Worm (Caenorhabditis elegans) whole organism, young adult: ENCODE measurements around the gene pqn-83.
A peak's percentile ranks its signal among the peaks of the same experiment; 100 is the strongest.

Source experiments
- B0035.1 ChIP-seq: sonication (generic microtip); optimal IDR thresholded peaks from 2 replicates; lab custom pipeline; 2016; ENCODE audit warnings: missing genetic modification characterization, mild to moderate bottlenecking, missing compliant biosample characterization, missing genotype, missing genetic modification reagents
- B0336.3 ChIP-seq: fragments of 200-800 bp; sonication (Bioruptor generic); IDR thresholded peaks from 2 replicates; pipeline ENCODE4 v1.3.6; 2022; ENCODE audit warnings: missing genetic modification characterization, missing compliant biosample characterization
- C06A6.2 ChIP-seq: fragments of 200-800 bp; sonication (Bioruptor generic); conservative IDR thresholded peaks from 2 replicates; pipeline ENCODE4 v1.3.6; 2022; ENCODE audit warnings: missing genetic modification characterization, missing compliant biosample characterization
- C17E4.6 ChIP-seq: fragments of 200-800 bp; sonication (Bioruptor generic); IDR thresholded peaks from 2 replicates; pipeline ENCODE4 v1.3.6; 2022; ENCODE audit warnings: missing genetic modification reagents, missing genetic modification characterization, missing compliant biosample characterization
- F22D6.2 ChIP-seq: sonication (generic microtip); optimal IDR thresholded peaks from 2 replicates; lab custom pipeline; 2016; ENCODE audit warnings: mild to moderate bottlenecking, missing genetic modification characterization, missing compliant biosample characterization
- F37B4.10 ChIP-seq: fragments of 200-800 bp; sonication (Bioruptor generic); IDR thresholded peaks from 2 replicates; pipeline ENCODE4 v1.3.6; 2022; ENCODE audit warnings: missing genetic modification characterization, missing compliant biosample characterization
- F55B11.4 ChIP-seq: sonication (generic microtip); optimal IDR thresholded peaks from 2 replicates; lab custom pipeline; 2016; ENCODE audit warnings: missing compliant biosample characterization, missing genetic modification characterization, borderline replicate concordance; ENCODE audit not compliant: insufficient read depth
- F57C9.4 ChIP-seq: sonication (generic microtip); optimal IDR thresholded peaks from 2 replicates; lab custom pipeline; 2017; ENCODE audit warnings: mild to moderate bottlenecking, missing genetic modification characterization, missing compliant biosample characterization
- Y53F4B.3 ChIP-seq: fragments of 200-800 bp; sonication (Bioruptor generic); IDR thresholded peaks from 2 replicates; pipeline ENCODE4 v1.3.6; 2022; ENCODE audit warnings: missing genetic modification reagents, missing genetic modification characterization, missing compliant biosample characterization
- Y53G8AR.9 ChIP-seq: fragments of 200-800 bp; sonication (Bioruptor generic); conservative IDR thresholded peaks from 2 replicates; pipeline ENCODE4 v1.3.6; 2022; ENCODE audit warnings: missing genetic modification reagents, missing genetic modification characterization, missing compliant biosample characterization
- akir-1 ChIP-seq: fragments of 200-800 bp; sonication (Bioruptor generic); optimal IDR thresholded peaks from 2 replicates; lab custom pipeline; 2018; ENCODE audit warnings: mild to moderate bottlenecking, missing genetic modification characterization, moderate library complexity, missing compliant biosample characterization
- atf-7 ChIP-seq: sonication (generic microtip); optimal IDR thresholded peaks from 2 replicates; lab custom pipeline; 2017; ENCODE audit warnings: mild to moderate bottlenecking, missing genetic modification characterization, missing compliant biosample characterization
- attf-6 ChIP-seq: fragments of 200-800 bp; sonication (Bioruptor generic); IDR thresholded peaks from 2 replicates; pipeline ENCODE4 v1.3.6; 2022; ENCODE audit warnings: missing genetic modification reagents, missing genetic modification characterization, missing compliant biosample characterization
- bed-1 ChIP-seq: fragments of 200-800 bp; sonication (Bioruptor generic); IDR thresholded peaks from 2 replicates; pipeline ENCODE4 v1.3.6; 2022; ENCODE audit warnings: missing genetic modification reagents, missing genetic modification characterization, missing compliant biosample characterization
- bed-2 ChIP-seq: fragments of 200-800 bp; sonication (Bioruptor generic); IDR thresholded peaks from 2 replicates; pipeline ENCODE4 v1.3.6; 2022; ENCODE audit warnings: missing genetic modification reagents, missing genetic modification characterization, missing compliant biosample characterization
- ccch-3 ChIP-seq: fragments of 200-800 bp; sonication (Bioruptor generic); optimal IDR thresholded peaks from 2 replicates; lab custom pipeline; 2018; ENCODE audit warnings: mild to moderate bottlenecking, missing genetic modification characterization, missing compliant biosample characterization
- cebp-1 ChIP-seq, 2 experiments: fragments of 200-800 bp in 1 of 2; sonication (Bioruptor generic) in 1 of 2; sonication (generic microtip) in 1 of 2; IDR thresholded peaks in 1 of 2; optimal IDR thresholded peaks in 1 of 2; 2 replicates each; pipeline versions ENCODE4 v1.3.6 to Lab custom; 2017 to 2022; ENCODE audit warnings: missing compliant biosample characterization in 2 of 2, missing genetic modification characterization in 2 of 2, mild to moderate bottlenecking in 1 of 2, missing genetic modification reagents in 1 of 2, moderate library complexity in 1 of 2
- ceh-58 ChIP-seq: fragments of 200-800 bp; sonication (Bioruptor generic); IDR thresholded peaks from 2 replicates; pipeline ENCODE4 v1.3.6; 2022; ENCODE audit warnings: missing genetic modification characterization, missing compliant biosample characterization
- dpff-1 ChIP-seq: sonication (generic microtip); optimal IDR thresholded peaks from 2 replicates; lab custom pipeline; 2017; ENCODE audit warnings: mild to moderate bottlenecking, missing genetic modification characterization, missing compliant biosample characterization
- egl-18 ChIP-seq: fragments of 200-800 bp; sonication (Bioruptor generic); IDR thresholded peaks from 2 replicates; pipeline ENCODE4 v1.3.6; 2022; ENCODE audit warnings: missing genetic modification reagents, missing genetic modification characterization, missing compliant biosample characterization
- ekl-4 ChIP-seq: fragments of 200-800 bp; sonication (Bioruptor generic); IDR thresholded peaks from 2 replicates; pipeline ENCODE4 v1.3.6; 2022; ENCODE audit warnings: missing genetic modification reagents, missing genetic modification characterization, missing compliant biosample characterization
- ets-4 ChIP-seq: fragments of 200-800 bp; sonication (Bioruptor generic); optimal IDR thresholded peaks from 2 replicates; lab custom pipeline; 2018; ENCODE audit warnings: mild to moderate bottlenecking, missing genetic modification characterization, missing compliant biosample characterization
- fkh-3 ChIP-seq: sonication (generic microtip); optimal IDR thresholded peaks from 2 replicates; lab custom pipeline; 2016; ENCODE audit warnings: mild to moderate bottlenecking, missing genetic modification characterization, missing compliant biosample characterization
- him-1 ChIP-seq: sonication (generic microtip); optimal IDR thresholded peaks from 2 replicates; lab custom pipeline; 2016; ENCODE audit warnings: missing genotype, missing genetic modification reagents, missing genetic modification characterization, missing compliant biosample characterization
- hlh-26 ChIP-seq: fragments of 200-800 bp; sonication (Bioruptor generic); conservative IDR thresholded peaks from 2 replicates; pipeline ENCODE4 v1.3.6; 2022; ENCODE audit warnings: missing genetic modification reagents, missing genetic modification characterization, missing compliant biosample characterization
- hrde-1 ChIP-seq: sonication (generic microtip); optimal IDR thresholded peaks from 2 replicates; lab custom pipeline; 2016; ENCODE audit warnings: missing genetic modification characterization, mild to moderate bottlenecking, missing compliant biosample characterization, moderate library complexity, missing genotype, missing genetic modification reagents, borderline replicate concordance
- hsf-1 ChIP-seq: fragments of 200-800 bp; sonication (Bioruptor generic); IDR thresholded peaks from 2 replicates; pipeline ENCODE4 v1.3.6; 2022; ENCODE audit warnings: missing genetic modification reagents, missing genetic modification characterization, missing compliant biosample characterization
- lag-1 ChIP-seq: fragments of 200-800 bp; sonication (Bioruptor generic); IDR thresholded peaks from 2 replicates; pipeline ENCODE4 v1.3.6; 2022; ENCODE audit warnings: missing genetic modification reagents, missing genetic modification characterization, missing compliant biosample characterization
- let-526 ChIP-seq: fragments of 200-800 bp; sonication (Bioruptor generic); IDR thresholded peaks from 2 replicates; pipeline ENCODE4 v1.3.6; 2022; ENCODE audit warnings: missing genetic modification reagents, missing genetic modification characterization, missing compliant biosample characterization
- let-607 ChIP-seq, 2 experiments: fragments of 200-800 bp in 1 of 2; sonication (Bioruptor generic) in 1 of 2; sonication (generic microtip) in 1 of 2; optimal IDR thresholded peaks; 2 replicates each; lab custom pipeline; 2016 to 2018; ENCODE audit warnings: mild to moderate bottlenecking in 2 of 2, missing compliant biosample characterization in 2 of 2, missing genetic modification characterization in 2 of 2, moderate library complexity in 2 of 2, missing genotype in 1 of 2
- lin-54 ChIP-seq: fragments of 200-800 bp; sonication (Bioruptor generic); optimal IDR thresholded peaks from 2 replicates; lab custom pipeline; 2018; ENCODE audit warnings: mild to moderate bottlenecking, missing genetic modification characterization, missing compliant biosample characterization
- lsy-27 ChIP-seq: sonication (generic microtip); optimal IDR thresholded peaks from 2 replicates; lab custom pipeline; 2017; ENCODE audit warnings: missing genetic modification characterization, mild to moderate bottlenecking, missing compliant biosample characterization, antibody characterized with exemption, missing genotype, borderline replicate concordance; ENCODE audit not compliant: insufficient read depth
- madf-10 ChIP-seq: sonication (generic microtip); optimal IDR thresholded peaks from 2 replicates; lab custom pipeline; 2016; ENCODE audit warnings: mild to moderate bottlenecking, missing genetic modification characterization, missing compliant biosample characterization
- madf-3 ChIP-seq: fragments of 200-800 bp; sonication (Bioruptor generic); IDR thresholded peaks from 2 replicates; pipeline ENCODE4 v1.3.6; 2022; ENCODE audit warnings: missing genetic modification reagents, missing genetic modification characterization, missing compliant biosample characterization
- madf-8 ChIP-seq: fragments of 200-800 bp; sonication (Bioruptor generic); conservative IDR thresholded peaks from 2 replicates; pipeline ENCODE4 v1.3.6; 2022; ENCODE audit warnings: missing genetic modification reagents, missing genetic modification characterization, missing compliant biosample characterization
- mcd-1 ChIP-seq: fragments of 200-800 bp; sonication (Bioruptor generic); IDR thresholded peaks from 2 replicates; pipeline ENCODE4 v1.3.6; 2022; ENCODE audit warnings: missing genetic modification reagents, missing genetic modification characterization, missing compliant biosample characterization
- mxl-1 ChIP-seq: sonication (generic microtip); optimal IDR thresholded peaks from 2 replicates; lab custom pipeline; 2016; ENCODE audit warnings: missing genetic modification characterization, missing compliant biosample characterization
- nhr-120 ChIP-seq: fragments of 200-800 bp; sonication (Bioruptor generic); IDR thresholded peaks from 2 replicates; pipeline ENCODE4 v1.3.6; 2022; ENCODE audit warnings: missing genetic modification characterization, missing compliant biosample characterization
- repo-1 ChIP-seq: sonication (generic microtip); optimal IDR thresholded peaks from 2 replicates; lab custom pipeline; 2017; ENCODE audit warnings: mild to moderate bottlenecking, missing genetic modification characterization, missing compliant biosample characterization
- sea-2 ChIP-seq: fragments of 200-800 bp; sonication (Bioruptor generic); IDR thresholded peaks from 2 replicates; pipeline ENCODE4 v1.3.6; 2022; ENCODE audit warnings: missing genetic modification characterization, missing compliant biosample characterization
- snpc-4 ChIP-seq, 5 experiments: fragments of 150-350 bp in 1 of 5; sonication (generic microtip) in 4 of 5; optimal IDR thresholded peaks; 2 replicates each; lab custom pipeline; 2014 to 2018; ENCODE audit warnings: missing genetic modification characterization in 5 of 5, missing biosample characterization in 3 of 5, antibody characterized with exemption in 2 of 5, mild to moderate bottlenecking in 2 of 5, missing compliant biosample characterization in 2 of 5, missing genotype in 2 of 5, moderate library complexity in 2 of 5, missing genetic modification reagents in 1 of 5
- sptf-2 ChIP-seq: fragments of 200-800 bp; sonication (Bioruptor generic); optimal IDR thresholded peaks from 2 replicates; lab custom pipeline; 2018; ENCODE audit warnings: mild to moderate bottlenecking, missing genetic modification characterization, missing compliant biosample characterization
- unc-62 ChIP-seq: fragments of 150-350 bp; optimal IDR thresholded peaks from 2 replicates; lab custom pipeline; 2014; ENCODE audit warnings: missing biosample characterization, missing genetic modification reagents, missing genetic modification characterization
- ztf-18 ChIP-seq: sonication (generic microtip); optimal IDR thresholded peaks from 2 replicates; lab custom pipeline; 2016; ENCODE audit warnings: missing genotype, mild to moderate bottlenecking, missing genetic modification characterization, missing compliant biosample characterization
- ztf-25 ChIP-seq: fragments of 200-800 bp; sonication (Bioruptor generic); IDR thresholded peaks from 2 replicates; pipeline ENCODE4 v1.3.6; 2022; ENCODE audit warnings: missing genetic modification reagents, missing genetic modification characterization, missing compliant biosample characterization
- ztf-6 ChIP-seq: fragments of 200-800 bp; sonication (Bioruptor generic); IDR thresholded peaks from 2 replicates; pipeline ENCODE4 v1.3.6; 2022; ENCODE audit warnings: missing genetic modification reagents, missing genetic modification characterization, missing compliant biosample characterization

Gene pqn-83

DNA sequence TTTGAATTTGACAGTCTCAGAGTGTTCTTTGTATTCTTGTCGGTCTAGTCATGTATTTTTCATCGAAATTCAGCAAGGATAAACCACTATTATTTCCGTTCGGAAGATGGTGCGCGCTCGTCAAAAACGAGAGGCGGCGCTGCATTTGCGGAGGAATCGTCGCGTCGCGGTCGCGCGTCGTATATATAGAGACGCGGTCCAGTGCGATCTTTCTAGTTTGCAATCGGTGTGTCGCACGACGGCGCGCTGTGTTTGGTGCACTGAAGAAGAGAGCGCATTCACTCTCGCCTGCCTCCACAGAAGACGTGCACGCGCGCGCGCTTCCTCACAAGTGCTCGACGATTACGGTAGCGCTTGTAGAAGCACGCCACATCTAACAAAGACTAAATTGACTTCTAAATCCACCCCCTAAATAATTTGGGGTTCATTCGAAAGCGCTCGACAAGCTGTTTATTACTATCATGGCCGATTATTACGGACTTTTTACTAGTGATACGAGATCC lies 28.7 kb downstream of the pqn-83 start, which contains the start of gene Y39E4B.6 (continued):
- no peak for TF ChIP-seq nhr-120 (GFP tag; lab: Robert Waterston, UW)
- no peak for TF ChIP-seq hlh-26 (GFP tag; lab: Robert Waterston, UW)
- peak; percentile 96 for TF ChIP-seq ztf-6 (GFP tag; lab: Robert Waterston, UW)
- no peak for TF ChIP-seq lag-1 (GFP tag; lab: Robert Waterston, UW)
- peak; percentile 87 for TF ChIP-seq egl-18 (GFP tag; lab: Robert Waterston, UW)
- TF ChIP-seq hrde-1 (tag; lab: Kevin White, UChicago), result no peak
- peak; percentile 90 for TF ChIP-seq C06A6.2 (GFP tag; lab: Robert Waterston, UW)
- peak; percentile 73 for TF ChIP-seq B0035.1 (tag; lab: Kevin White, UChicago)
- TF ChIP-seq attf-6, result no peak
- peak; percentile 82 for TF ChIP-seq lin-54 (GFP tag; lab: Kevin White, UChicago)
- peak; percentile 23 for TF ChIP-seq snpc-4 (GFP tag; optimal IDR thresholded peaks at IDR 0.05; lab: Kevin White, UChicago)
- TF ChIP-seq snpc-4 (tag; optimal IDR thresholded peaks at IDR 0.05; lab: Kevin White, UChicago), result peak in 3 of 4 experiments; percentile 74 to 85 (median 85)
- no peak for TF ChIP-seq akir-1 (GFP tag; lab: Kevin White, UChicago)
- TF ChIP-seq mcd-1, result peak; percentile 84
- no peak for TF ChIP-seq unc-62 (GFP tag; lab: Kevin White, UChicago)
- TF ChIP-seq sptf-2 (GFP tag; lab: Kevin White, UChicago), result no peak
- TF ChIP-seq madf-3, result peak; percentile 100
- peak; percentile 27 for TF ChIP-seq F57C9.4 (tag; lab: Kevin White, UChicago)
- peak; percentile 59 for TF ChIP-seq repo-1 (tag; lab: Kevin White, UChicago)
- TF ChIP-seq bed-2, result 0 out of 2 replicates have a peak, but pooled peaks have one; percentile 33
- no peak for TF ChIP-seq ceh-58 (GFP tag; lab: Robert Waterston, UW)
- 0 out of 2 replicates have a peak, but pooled peaks have one; percentile 55 for TF ChIP-seq hsf-1 (GFP tag; lab: Robert Waterston, UW)
- TF ChIP-seq lsy-27 (tag; lab: Kevin White, UChicago), result no peak
- TF ChIP-seq ztf-25 (GFP tag; lab: Robert Waterston, UW), result 0 out of 2 replicates have a peak, but pooled peaks have one; percentile 46
- TF ChIP-seq B0336.3 (GFP tag; lab: Robert Waterston, UW), result peak; percentile 93
- peak; percentile 77 for TF ChIP-seq ets-4 (GFP tag; lab: Kevin White, UChicago)
- no peak for TF ChIP-seq dpff-1 (tag; lab: Kevin White, UChicago)
- TF ChIP-seq cebp-1 (GFP tag; IDR thresholded peaks at IDR 0.05; lab: Robert Waterston, UW), result peak; percentile 81; the same call in 1 of the 2 replicates
- TF ChIP-seq cebp-1 (tag; optimal IDR thresholded peaks at IDR 0.05; lab: Kevin White, UChicago), result peak; percentile 95
- TF ChIP-seq ccch-3, result no peak
- TF ChIP-seq mxl-1, result no peak
- no peak for TF ChIP-seq bed-1 (GFP tag; lab: Robert Waterston, UW)
- TF ChIP-seq F55B11.4 (tag; lab: Kevin White, UChicago), result no peak
- peak; percentile 58 to 78 for TF ChIP-seq let-607 (tag; optimal IDR thresholded peaks at IDR 0.05; lab: Kevin White, UChicago)
- no peak for TF ChIP-seq madf-8 (GFP tag; lab: Robert Waterston, UW)
- TF ChIP-seq F37B4.10 (GFP tag; lab: Robert Waterston, UW), result 0 out of 2 replicates have a peak, but pooled peaks have one; percentile 88
- TF ChIP-seq let-526 (GFP tag; lab: Robert Waterston, UW), result peak; percentile 94
- TF ChIP-seq sea-2 (GFP tag; lab: Robert Waterston, UW), result peak; percentile 64; the same call in 1 of the 2 replicates
- TF ChIP-seq him-1 (tag; lab: Kevin White, UChicago), result no peak
- TF ChIP-seq Y53F4B.3 (GFP tag; lab: Robert Waterston, UW), result no peak
- peak; percentile 97 for TF ChIP-seq ekl-4 (GFP tag; lab: Robert Waterston, UW)
- TF ChIP-seq madf-10 (tag; lab: Kevin White, UChicago), result peak; percentile 96
- peak; percentile 63 for TF ChIP-seq F22D6.2 (tag; lab: Kevin White, UChicago)
- TF ChIP-seq C17E4.6 (GFP tag; lab: Robert Waterston, UW), result peak; percentile 78
- TF ChIP-seq ztf-18 (tag; lab: Kevin White, UChicago), result peak; percentile 69
- no peak for TF ChIP-seq fkh-3
- peak; percentile 82 for TF ChIP-seq Y53G8AR.9 (GFP tag; lab: Robert Waterston, UW)
- TF ChIP-seq atf-7, result peak; percentile 89
